Fruit fly (Drosophila melanogaster): ENCODE results near the gene eIF2D.

The eIF2D gene

dm6 chr3R:29116167-29116725 is 35.3 kb downstream of the eIF2D start, which contains the start of gene Atg14 (continued):
- TF ChIP-seq nerfin-1 (tag; optimal IDR thresholded peaks at IDR 0.05) = peak; percentile 10
- TF ChIP-seq Six4 (GFP tag; optimal IDR thresholded peaks at IDR 0.05) = no peak
- peak; percentile 92 for TF ChIP-seq vnd (GFP tag; IDR thresholded peaks at IDR 0.05; ENCODE audit: partially characterized antibody)
- TF ChIP-seq dpn (GFP tag; optimal IDR thresholded peaks at IDR 0.05) = peak in 1 of 2 experiments; percentile 36
- no peak for TF ChIP-seq grn (GFP tag; optimal IDR thresholded peaks at IDR 0.05)
- no peak for TF ChIP-seq Lpt (GFP tag; optimal IDR thresholded peaks at IDR 0.05)
- TF ChIP-seq CG15601 (tag; optimal IDR thresholded peaks at IDR 0.05) = no peak
- TF ChIP-seq ewg (GFP tag; optimal IDR thresholded peaks at IDR 0.05) = no peak
- TF ChIP-seq Hey (tag; optimal IDR thresholded peaks at IDR 0.05) = no peak
- no peak for TF ChIP-seq tgo (GFP tag; IDR thresholded peaks at IDR 0.05)
- no peak for TF ChIP-seq sim (GFP tag; IDR thresholded peaks at IDR 0.05)
- TF ChIP-seq CG6791 (GFP tag; IDR thresholded peaks at IDR 0.05; ENCODE audit: partially characterized antibody) = peak; percentile 95
- TF ChIP-seq CG8359 (GFP tag; optimal IDR thresholded peaks at IDR 0.05; ENCODE audit: borderline replicate concordance) = no peak
- TF ChIP-seq HLH3B (GFP tag; IDR thresholded peaks at IDR 0.05) = no peak
- no peak for TF ChIP-seq CG12236 (GFP tag; optimal IDR thresholded peaks at IDR 0.05)
- TF ChIP-seq CG9932 (GFP tag; IDR thresholded peaks at IDR 0.05) = peak; percentile 33; the same call in 1 of the 2 replicates
- TF ChIP-seq CG15269 (tag; optimal IDR thresholded peaks at IDR 0.05) = no peak
- no peak for TF ChIP-seq Hr39 (optimal IDR thresholded peaks at IDR 0.05)
- no peak for TF ChIP-seq HHEX (GFP tag; optimal IDR thresholded peaks at IDR 0.05)
- peak; percentile 79 for TF ChIP-seq inv (GFP tag; IDR thresholded peaks at IDR 0.05; ENCODE audit: partially characterized antibody)
- no peak for TF ChIP-seq fd102C (GFP tag; optimal IDR thresholded peaks at IDR 0.05)
- TF ChIP-seq CG6683 (GFP tag; optimal IDR thresholded peaks at IDR 0.05) = no peak
- TF ChIP-seq Sox100B (GFP tag; optimal IDR thresholded peaks at IDR 0.05) = no peak
- peak; percentile 59 for TF ChIP-seq CG2120 (GFP tag; optimal IDR thresholded peaks at IDR 0.05)
- TF ChIP-seq Eip74EF (GFP tag; optimal IDR thresholded peaks at IDR 0.05) = no peak
- no peak for TF ChIP-seq hth (optimal IDR thresholded peaks at IDR 0.05)
- TF ChIP-seq Oli (tag; optimal IDR thresholded peaks at IDR 0.05) = no peak
- TF ChIP-seq CG9609 (GFP tag; optimal IDR thresholded peaks at IDR 0.05) = no peak
- peak; percentile 66 for TF ChIP-seq MESR4 (GFP tag; optimal IDR thresholded peaks at IDR 0.05)
- TF ChIP-seq CG14667 (GFP tag; IDR thresholded peaks at IDR 0.05) = no peak
- no peak for TF ChIP-seq CG8765 (GFP tag; IDR thresholded peaks at IDR 0.05)
- peak; percentile 4 for TF ChIP-seq CHES-1-like (GFP tag; optimal IDR thresholded peaks at IDR 0.05)
- TF ChIP-seq CG9797 (GFP tag; optimal IDR thresholded peaks at IDR 0.05) = no peak
- TF ChIP-seq mirr (GFP tag; optimal IDR thresholded peaks at IDR 0.05) = peak; percentile 12
- peak; percentile 32 for TF ChIP-seq CG3995 (GFP tag; optimal IDR thresholded peaks at IDR 0.05)
- TF ChIP-seq CG8924 (tag; optimal IDR thresholded peaks at IDR 0.05) = peak; percentile 25
- TF ChIP-seq CG11723 (GFP tag; optimal IDR thresholded peaks at IDR 0.05) = no peak
- TF ChIP-seq crp (GFP tag; optimal IDR thresholded peaks at IDR 0.05) = no peak
- TF ChIP-seq fd96Cb (tag; optimal IDR thresholded peaks at IDR 0.05) = no peak
- TF ChIP-seq ham (GFP tag; IDR thresholded peaks at IDR 0.05) = no peak
- no peak for TF ChIP-seq C15 (GFP tag; IDR thresholded peaks at IDR 0.05)
- TF ChIP-seq Jarid2 (GFP tag; optimal IDR thresholded peaks at IDR 0.05) = no peak
- TF ChIP-seq wek (GFP tag; optimal IDR thresholded peaks at IDR 0.05) = no peak
- no peak for TF ChIP-seq GATAe (GFP tag; conservative IDR thresholded peaks at IDR 0.05)
- TF ChIP-seq CG10267 (tag; optimal IDR thresholded peaks at IDR 0.05) = peak; percentile 99
- peak; percentile 58; the same call in 1 of the 2 replicates for TF ChIP-seq CG42726 (GFP tag; IDR thresholded peaks at IDR 0.05; ENCODE audit: partially characterized antibody)
- no peak for TF ChIP-seq dan (GFP tag; IDR thresholded peaks at IDR 0.05)
- no peak for TF ChIP-seq hkb (optimal IDR thresholded peaks at IDR 0.05)
- 0 out of 2 replicates have a peak, but pooled peaks have one; percentile 20 for TF ChIP-seq hkb (GFP tag; IDR thresholded peaks at IDR 0.05)
- no peak for TF ChIP-seq odd (GFP tag; optimal IDR thresholded peaks at IDR 0.05)

Measured in whole organism, embryonic.